Worm (Caenorhabditis elegans): Measurements from ENCODE around the gene nep-1.

- TF ChIP-seq lin-39 (tag; optimal IDR thresholded peaks at IDR 0.05) (no peak), unc-39 (tag; optimal IDR thresholded peaks at IDR 0.05) (no peak), ceh-82 (tag; optimal IDR thresholded peaks at IDR 0.05) (no peak), fkh-2 (tag; optimal IDR thresholded peaks at IDR 0.05) (no peak), ama-1 (optimal IDR thresholded peaks at IDR 0.05) (no peak), elt-3 (tag; optimal IDR thresholded peaks at IDR 0.05) (no peak), ztf-11 (tag; optimal IDR thresholded peaks at IDR 0.05) (no peak), nhr-11 (tag; optimal IDR thresholded peaks at IDR 0.05) (no peak)
Measured at ce11 chrII:11688011-11688410, 31.0 kb upstream of the nep-1 start.

All from whole organism, L3 larva.